Worm (Caenorhabditis elegans) whole organism, late embryonic: ENCODE data around the gene D2085.7.

Source experiments
- ama-1 ChIP-seq: fragments of 150-350 bp; optimal IDR thresholded peaks from 2 replicates; lab custom pipeline; 2014
- ceh-2 ChIP-seq: sonication (generic microtip); optimal IDR thresholded peaks from 2 replicates; lab custom pipeline; 2016; ENCODE audit warnings: missing genotype, missing genetic modification characterization, missing compliant biosample characterization
- ceh-31 ChIP-seq: sonication (generic microtip); optimal IDR thresholded peaks from 2 replicates; lab custom pipeline; 2016; ENCODE audit warnings: missing genetic modification characterization, missing compliant biosample characterization
- dmd-4 ChIP-seq: sonication (generic microtip); optimal IDR thresholded peaks from 2 replicates; lab custom pipeline; 2016; ENCODE audit warnings: borderline replicate concordance, missing genetic modification characterization, missing compliant biosample characterization
- elt-2 ChIP-seq: sonication (generic microtip); optimal IDR thresholded peaks from 2 replicates; lab custom pipeline; 2016; ENCODE audit warnings: missing genetic modification reagents, missing genetic modification characterization, missing compliant biosample characterization
- ets-4 ChIP-seq: sonication (generic microtip); optimal IDR thresholded peaks from 2 replicates; lab custom pipeline; 2016; ENCODE audit warnings: missing genetic modification characterization, missing compliant biosample characterization
- hlh-15 ChIP-seq: sonication (generic microtip); optimal IDR thresholded peaks from 2 replicates; lab custom pipeline; 2016; ENCODE audit warnings: missing genetic modification characterization, missing compliant biosample characterization
- lim-6 ChIP-seq: sonication (generic microtip); optimal IDR thresholded peaks from 2 replicates; lab custom pipeline; 2016; ENCODE audit warnings: missing genetic modification characterization, missing compliant biosample characterization
- nhr-11 ChIP-seq: fragments of 150-350 bp; optimal IDR thresholded peaks from 2 replicates; lab custom pipeline; 2014; ENCODE audit warnings: missing biosample characterization, missing genetic modification characterization
- pqm-1 ChIP-seq: sonication (generic microtip); optimal IDR thresholded peaks from 2 replicates; lab custom pipeline; 2016; ENCODE audit warnings: missing genetic modification characterization, missing compliant biosample characterization

ce11 chrII:8643627-8644356, 2.6 kb downstream of the D2085.7 start:
- TF ChIP-seq lim-6 (tag; lab: Kevin White, UChicago) = no peak
- TF ChIP-seq pqm-1 = no peak
- TF ChIP-seq ceh-2 (tag; lab: Kevin White, UChicago) = no peak
- TF ChIP-seq hlh-15 (tag; lab: Kevin White, UChicago) = no peak
- TF ChIP-seq ceh-31 = no peak
- no peak for TF ChIP-seq ets-4 (tag; lab: Kevin White, UChicago)
- TF ChIP-seq elt-2 = no peak
- no peak for TF ChIP-seq dmd-4 (tag; lab: Kevin White, UChicago)
- no peak for TF ChIP-seq nhr-11 (tag; lab: Kevin White, UChicago)
- TF ChIP-seq ama-1 = no peak
